Fruit fly (Drosophila melanogaster): ENCODE data around the gene Krn.

Krn gene

DNA sequence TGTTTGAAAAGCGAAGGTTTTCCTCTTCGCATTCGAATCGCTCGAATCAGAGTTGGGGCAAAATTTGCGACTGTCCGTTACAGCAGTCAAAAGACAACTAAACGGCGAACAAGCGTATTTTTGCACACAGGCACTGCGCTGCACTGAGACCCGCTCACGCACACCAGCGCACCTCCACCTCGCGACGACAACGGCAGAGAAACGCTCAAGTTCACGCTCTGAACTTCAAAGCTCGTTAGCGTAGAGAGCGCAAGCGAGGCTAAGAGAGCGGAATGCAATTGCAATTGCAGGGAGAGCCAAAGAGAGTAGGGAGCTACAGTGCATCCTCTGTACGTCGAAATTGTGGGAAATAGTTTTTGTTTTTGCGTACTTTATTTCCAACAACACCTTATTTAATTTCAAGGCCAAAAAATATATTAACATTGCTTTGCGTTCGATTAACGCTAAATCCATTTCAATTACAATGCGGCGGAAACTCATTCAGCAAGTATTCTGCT is 34.8 kb downstream of the Krn start, which contains the start of gene Eip74EF (continued):
- TF ChIP-seq CG17361 (GFP tag; IDR thresholded peaks at IDR 0.05): no peak
- TF ChIP-seq vfl (GFP tag; optimal IDR thresholded peaks at IDR 0.05): no peak
- TF ChIP-seq C15 (GFP tag; IDR thresholded peaks at IDR 0.05): no peak
- 0 out of 3 replicates have a peak, but pooled peaks have one; percentile 43 for TF ChIP-seq Opbp (GFP tag; IDR thresholded peaks at IDR 0.05; ENCODE audit: partially characterized antibody)
- TF ChIP-seq CG3407 (GFP tag; optimal IDR thresholded peaks at IDR 0.05): no peak
- TF ChIP-seq CG6765 (GFP tag; optimal IDR thresholded peaks at IDR 0.05): no peak
- no peak for TF ChIP-seq CG9215 (GFP tag; IDR thresholded peaks at IDR 0.05)
- no peak for TF ChIP-seq CG5953 (GFP tag; IDR thresholded peaks at IDR 0.05)
- TF ChIP-seq pros (GFP tag; optimal IDR thresholded peaks at IDR 0.05): no peak
- no peak for TF ChIP-seq abd-A (tag; optimal IDR thresholded peaks at IDR 0.05)
- no peak for TF ChIP-seq GATAe (GFP tag; conservative IDR thresholded peaks at IDR 0.05)
- TF ChIP-seq Ptx1 (GFP tag; IDR thresholded peaks at IDR 0.05): no peak
- TF ChIP-seq Myb (GFP tag; optimal IDR thresholded peaks at IDR 0.05): no peak
- TF ChIP-seq Vsx1 (GFP tag; optimal IDR thresholded peaks at IDR 0.05): no peak
- no peak for TF ChIP-seq Dp (GFP tag; optimal IDR thresholded peaks at IDR 0.05)
- TF ChIP-seq chinmo (GFP tag; IDR thresholded peaks at IDR 0.05; ENCODE audit: partially characterized antibody): peak; percentile 99
- no peak for TF ChIP-seq Scr (GFP tag; IDR thresholded peaks at IDR 0.05; ENCODE audit: partially characterized antibody)
- TF ChIP-seq CG4730 (GFP tag; IDR thresholded peaks at IDR 0.05): no peak
- no peak for TF ChIP-seq Doc3 (GFP tag; IDR thresholded peaks at IDR 0.05; ENCODE audit: partially characterized antibody)
- TF ChIP-seq Hr78 (GFP tag; optimal IDR thresholded peaks at IDR 0.05): no peak
- TF ChIP-seq CG7786 (GFP tag; optimal IDR thresholded peaks at IDR 0.05): no peak
- peak; percentile 21 for TF ChIP-seq unpg (GFP tag; optimal IDR thresholded peaks at IDR 0.05)
- no peak for TF ChIP-seq CG10654 (GFP tag; optimal IDR thresholded peaks at IDR 0.05)
- TF ChIP-seq jing (GFP tag; optimal IDR thresholded peaks at IDR 0.05): no peak
- TF ChIP-seq trh (GFP tag; optimal IDR thresholded peaks at IDR 0.05): no peak
- TF ChIP-seq tup (GFP tag; optimal IDR thresholded peaks at IDR 0.05): no peak
- TF ChIP-seq pzg (GFP tag; optimal IDR thresholded peaks at IDR 0.05): no peak
- no peak for TF ChIP-seq CG12942 (GFP tag; optimal IDR thresholded peaks at IDR 0.05)
- TF ChIP-seq CG14014 (GFP tag; IDR thresholded peaks at IDR 0.05): no peak
- no peak for TF ChIP-seq pum (GFP tag; optimal IDR thresholded peaks at IDR 0.05)
- TF ChIP-seq Nf-YB (GFP tag; optimal IDR thresholded peaks at IDR 0.05): no peak
- no peak for TF ChIP-seq salm (tag; optimal IDR thresholded peaks at IDR 0.05)
- peak; percentile 4 for TF ChIP-seq phol (tag; optimal IDR thresholded peaks at IDR 0.05)
- TF ChIP-seq CG33557 (GFP tag; optimal IDR thresholded peaks at IDR 0.05): no peak
- no peak for TF ChIP-seq CG16863 (GFP tag; optimal IDR thresholded peaks at IDR 0.05)
- TF ChIP-seq Med (GFP tag): peak; percentile 63
- 0 out of 2 replicates have a peak, but pooled peaks have one; percentile 26 for TF ChIP-seq gsb (GFP tag; IDR thresholded peaks at IDR 0.05)
- no peak for TF ChIP-seq CG12071 (GFP tag; optimal IDR thresholded peaks at IDR 0.05)
- TF ChIP-seq sob (GFP tag; IDR thresholded peaks at IDR 0.05): no peak
- TF ChIP-seq Neu2 (GFP tag; optimal IDR thresholded peaks at IDR 0.05; ENCODE audit: borderline replicate concordance): no peak
- peak; percentile 59; the same call in 2 of the 3 replicates for TF ChIP-seq so (GFP tag; IDR thresholded peaks at IDR 0.05)
- no peak for TF ChIP-seq Nf-YA (GFP tag; IDR thresholded peaks at IDR 0.05)
- no peak for TF ChIP-seq Side (GFP tag; optimal IDR thresholded peaks at IDR 0.05)
- TF ChIP-seq CG3163 (GFP tag; optimal IDR thresholded peaks at IDR 0.05): peak; percentile 89
- no peak for TF ChIP-seq Atf3 (GFP tag; optimal IDR thresholded peaks at IDR 0.05)
- no peak for TF ChIP-seq Six4 (GFP tag; optimal IDR thresholded peaks at IDR 0.05)
- peak; percentile 60 for TF ChIP-seq row (GFP tag; IDR thresholded peaks at IDR 0.05)
- TF ChIP-seq CG11504 (tag; optimal IDR thresholded peaks at IDR 0.05): peak; percentile 20
- TF ChIP-seq Adf1 (GFP tag; IDR thresholded peaks at IDR 0.05): 0 out of 2 replicates have a peak, but pooled peaks have one; percentile 31
- no peak for TF ChIP-seq CG18764 (GFP tag; optimal IDR thresholded peaks at IDR 0.05)

Data from whole organism, embryonic.